Fruit fly (Drosophila melanogaster) whole organism, embryonic: Measurements from ENCODE around the gene CG31675.

Experiments used
- Bteb2 ChIP-seq: fragments of 200-800 bp; sonication (Bioruptor generic); optimal IDR thresholded peaks from 2 replicates; lab custom pipeline; 2016; ENCODE audit warnings: missing biosample characterization, missing genetic modification characterization
- CG10431 ChIP-seq: fragments of 200-800 bp; sonication (Bioruptor generic); optimal IDR thresholded peaks from 3 replicates; lab custom pipeline; 2018; ENCODE audit warnings: missing biosample characterization, mild to moderate bottlenecking, missing genetic modification characterization
- CG12391 ChIP-seq: fragments of 200-800 bp; sonication (Bioruptor generic); optimal IDR thresholded peaks from 3 replicates; lab custom pipeline; 2018; ENCODE audit warnings: missing biosample characterization, mild to moderate bottlenecking, missing genetic modification characterization, moderate library complexity
- CG14441 ChIP-seq: fragments of 200-800 bp; sonication (Bioruptor generic); IDR thresholded peaks from 2 replicates; pipeline ENCODE4 v1.3.6; 2022; ENCODE audit warnings: missing biosample characterization, missing genetic modification characterization
- CG15479 ChIP-seq: fragments of 200-800 bp; sonication (Bioruptor generic); optimal IDR thresholded peaks from 3 replicates; lab custom pipeline; 2019; ENCODE audit warnings: missing biosample characterization, mild to moderate bottlenecking, missing genetic modification characterization, moderate library complexity
- CG16779 ChIP-seq: fragments of 200-800 bp; sonication (Bioruptor generic); IDR thresholded peaks from 2 replicates; pipeline ENCODE4 v1.3.6; 2022; ENCODE audit warnings: missing biosample characterization, missing genetic modification characterization
- CG17186 ChIP-seq: fragments of 200-800 bp; sonication (Bioruptor generic); optimal IDR thresholded peaks from 3 replicates; lab custom pipeline; 2017; ENCODE audit warnings: missing biosample characterization, missing genetic modification reagents, missing genetic modification characterization
- CG18619 ChIP-seq: fragments of 200-800 bp; sonication (Bioruptor generic); optimal IDR thresholded peaks from 3 replicates; lab custom pipeline; 2017; ENCODE audit warnings: missing biosample characterization, mild to moderate bottlenecking, missing genetic modification characterization
- CG2120 ChIP-seq: fragments of 200-800 bp; sonication (Bioruptor generic); optimal IDR thresholded peaks from 3 replicates; lab custom pipeline; 2016; ENCODE audit warnings: missing biosample characterization, missing genetic modification characterization
- CG2129 ChIP-seq: fragments of 200-800 bp; sonication (Bioruptor generic); IDR thresholded peaks from 2 replicates; pipeline ENCODE4 v1.3.6; 2022; ENCODE audit warnings: missing biosample characterization, missing genetic modification characterization; ENCODE audit not compliant: partially characterized antibody
- CG31224 ChIP-seq: fragments of 200-800 bp; sonication (Bioruptor generic); IDR thresholded peaks from 2 replicates; pipeline ENCODE4 v1.3.6; 2022; ENCODE audit warnings: missing biosample characterization, missing genetic modification characterization
- CG3407 ChIP-seq: fragments of 200-800 bp; sonication (Bioruptor generic); optimal IDR thresholded peaks from 2 replicates; lab custom pipeline; 2018; ENCODE audit warnings: missing biosample characterization, mild to moderate bottlenecking, missing genetic modification characterization
- CG3995 ChIP-seq: fragments of 200-800 bp; sonication (Bioruptor generic); optimal IDR thresholded peaks from 3 replicates; lab custom pipeline; 2016; ENCODE audit warnings: missing biosample characterization, missing genetic modification characterization
- CG4424 ChIP-seq: fragments of 200-800 bp; sonication (Bioruptor generic); optimal IDR thresholded peaks from 3 replicates; lab custom pipeline; 2016; ENCODE audit warnings: missing biosample characterization, missing genetic modification characterization
- CG7372 ChIP-seq: fragments of 200-800 bp; sonication (Bioruptor generic); IDR thresholded peaks from 2 replicates; pipeline ENCODE4 v1.3.6; 2022; ENCODE audit warnings: missing biosample characterization, missing genetic modification characterization
- CG8478 ChIP-seq: fragments of >200 bp; optimal IDR thresholded peaks from 2 replicates; lab custom pipeline; 2018
- CG9727 ChIP-seq: fragments of 200-800 bp; sonication (Bioruptor generic); optimal IDR thresholded peaks from 3 replicates; lab custom pipeline; 2017; ENCODE audit warnings: missing biosample characterization, mild to moderate bottlenecking, missing genetic modification characterization
- Dad ChIP-seq: fragments of 200-800 bp; sonication (Bioruptor generic); optimal IDR thresholded peaks from 3 replicates; lab custom pipeline; 2016; ENCODE audit warnings: missing biosample characterization, missing genetic modification characterization
- Fer2 ChIP-seq: fragments of 200-800 bp; sonication (Bioruptor generic); optimal IDR thresholded peaks from 2 replicates; lab custom pipeline; 2018; ENCODE audit warnings: missing biosample characterization, mild to moderate bottlenecking, missing genetic modification characterization, moderate library complexity
- H15 ChIP-seq: fragments of 200-800 bp; sonication (Bioruptor generic); IDR thresholded peaks from 3 replicates; pipeline ENCODE4 v1.3.6; 2022; ENCODE audit warnings: missing biosample characterization, missing genetic modification characterization
- HLH4C ChIP-seq: fragments of 200-800 bp; sonication (Bioruptor generic); IDR thresholded peaks from 3 replicates; pipeline ENCODE4 v1.3.6; 2022; ENCODE audit warnings: missing biosample characterization, missing genetic modification characterization; ENCODE audit not compliant: partially characterized antibody
- Lhr ChIP-seq: fragments of 200-800 bp; sonication (Bioruptor generic); optimal IDR thresholded peaks from 3 replicates; lab custom pipeline; 2017; ENCODE audit warnings: mild to moderate bottlenecking, missing biosample characterization, missing genetic modification reagents, missing genetic modification characterization
- NC2α ChIP-seq: fragments of 200-800 bp; sonication (Bioruptor generic); optimal IDR thresholded peaks from 2 replicates; lab custom pipeline; 2016; ENCODE audit warnings: missing biosample characterization, missing genetic modification characterization
- NK7.1 ChIP-seq: fragments of 200-800 bp; sonication (Bioruptor generic); optimal IDR thresholded peaks from 3 replicates; lab custom pipeline; 2016; ENCODE audit warnings: missing biosample characterization, missing genetic modification characterization
- Stat92E ChIP-seq, 3 experiments: fragments of >200 bp in 2 of 3; fragments of 200-800 bp in 1 of 3; sonication (Bioruptor generic) in 1 of 3; optimal IDR thresholded peaks; 2 replicates each; lab custom pipeline; 2017 to 2019; ENCODE audit warnings: missing biosample characterization in 3 of 3, missing genetic modification characterization in 3 of 3, mild to moderate bottlenecking in 1 of 3, moderate library complexity in 1 of 3
- Taf1 ChIP-seq: fragments of 200-800 bp; sonication (Bioruptor generic); IDR thresholded peaks from 2 replicates; pipeline ENCODE4 v1.3.6; 2022; ENCODE audit warnings: missing biosample characterization, missing genetic modification characterization
- bbx ChIP-seq: fragments of 200-800 bp; sonication (Bioruptor generic); IDR thresholded peaks from 2 replicates; pipeline ENCODE4 v1.3.6; 2022; ENCODE audit warnings: missing biosample characterization, missing genetic modification characterization; ENCODE audit not compliant: partially characterized antibody
- bsh ChIP-seq, 2 experiments: fragments of 200-800 bp; sonication (Bioruptor generic); optimal IDR thresholded peaks; 2 replicates each; lab custom pipeline; 2017 to 2018; ENCODE audit warnings: mild to moderate bottlenecking in 2 of 2, missing biosample characterization in 2 of 2, missing genetic modification characterization in 2 of 2, moderate library complexity in 1 of 2
- chm ChIP-seq: fragments of 200-800 bp; sonication (Bioruptor generic); IDR thresholded peaks from 2 replicates; pipeline ENCODE4 v1.3.6; 2022; ENCODE audit warnings: missing biosample characterization, missing genetic modification characterization
- danr ChIP-seq: fragments of 200-800 bp; sonication (Bioruptor generic); IDR thresholded peaks from 2 replicates; pipeline ENCODE4 v1.3.6; 2022; ENCODE audit warnings: missing biosample characterization, missing genetic modification characterization
- dm ChIP-seq: fragments of 200-800 bp; sonication (Bioruptor generic); optimal IDR thresholded peaks from 3 replicates; lab custom pipeline; 2016; ENCODE audit warnings: missing biosample characterization, missing genetic modification characterization
- gfzf ChIP-seq: fragments of 200-800 bp; sonication (Bioruptor generic); optimal IDR thresholded peaks from 2 replicates; lab custom pipeline; 2016; ENCODE audit warnings: missing biosample characterization, mild to moderate bottlenecking, missing genetic modification characterization, moderate library complexity
- grn ChIP-seq: fragments of 200-800 bp; sonication (Bioruptor generic); optimal IDR thresholded peaks from 3 replicates; lab custom pipeline; 2017; ENCODE audit warnings: missing biosample characterization, missing genetic modification characterization
- kay ChIP-seq: fragments of 200-800 bp; sonication (Bioruptor generic); optimal IDR thresholded peaks from 2 replicates; lab custom pipeline; 2016; ENCODE audit warnings: missing biosample characterization, missing genetic modification characterization
- mirr ChIP-seq: fragments of 200-800 bp; sonication (Bioruptor generic); optimal IDR thresholded peaks from 3 replicates; lab custom pipeline; 2018; ENCODE audit warnings: missing biosample characterization, mild to moderate bottlenecking, missing genetic modification characterization
- onecut ChIP-seq: fragments of 200-800 bp; sonication (Bioruptor generic); IDR thresholded peaks from 2 replicates; pipeline ENCODE4 v1.3.6; 2022; ENCODE audit warnings: missing biosample characterization, missing genetic modification characterization
- otp ChIP-seq: fragments of 200-800 bp; sonication (Bioruptor generic); IDR thresholded peaks from 3 replicates; pipeline ENCODE4, ENCODE4 v1.3.6; 2022; ENCODE audit warnings: missing biosample characterization, missing genetic modification characterization
- peb ChIP-seq: fragments of 200-800 bp; sonication (Bioruptor generic); IDR thresholded peaks from 2 replicates; pipeline ENCODE4 v1.3.6; 2022; ENCODE audit warnings: missing biosample characterization, missing genetic modification characterization
- prd ChIP-seq, 3 experiments: fragments of >200 bp in 2 of 3; fragments of 200-800 bp in 1 of 3; sonication (Bioruptor generic) in 1 of 3; optimal IDR thresholded peaks in 2 of 3; IDR thresholded peaks in 1 of 3; 2 replicates in 2 of 3; 3 replicates in 1 of 3; pipeline versions ENCODE4 v1.3.6 to Lab custom; 2017 to 2022; ENCODE audit warnings: missing biosample characterization in 1 of 3, missing genetic modification characterization in 1 of 3
- ranshi ChIP-seq: fragments of 200-800 bp; sonication (Bioruptor generic); IDR thresholded peaks from 2 replicates; pipeline ENCODE4 v1.3.6; 2022; ENCODE audit warnings: missing biosample characterization, missing genetic modification characterization
- repo ChIP-seq: fragments of 200-800 bp; sonication (Bioruptor generic); optimal IDR thresholded peaks from 2 replicates; lab custom pipeline; 2016; ENCODE audit warnings: missing biosample characterization, missing genetic modification characterization
- sc ChIP-seq, 3 experiments: fragments of >200 bp in 2 of 3; fragments of 200-800 bp in 1 of 3; sonication (Bioruptor generic) in 1 of 3; optimal IDR thresholded peaks; 2 replicates in 2 of 3; 3 replicates in 1 of 3; lab custom pipeline; 2017; ENCODE audit warnings: mild to moderate bottlenecking in 1 of 3, missing biosample characterization in 1 of 3, missing genetic modification characterization in 1 of 3, missing genetic modification reagents in 1 of 3
- sens-2 ChIP-seq: fragments of 200-800 bp; sonication (Bioruptor generic); IDR thresholded peaks from 2 replicates; pipeline ENCODE4 v1.3.6; 2022; ENCODE audit warnings: missing biosample characterization, missing genetic modification characterization
- sim ChIP-seq: fragments of 200-800 bp; sonication (Bioruptor generic); IDR thresholded peaks from 2 replicates; pipeline ENCODE4 v1.3.6; 2022; ENCODE audit warnings: missing biosample characterization, missing genetic modification characterization
- so ChIP-seq: fragments of 200-800 bp; sonication (Bioruptor generic); IDR thresholded peaks from 3 replicates; pipeline ENCODE4 v1.3.6; 2022; ENCODE audit warnings: missing biosample characterization, missing genetic modification characterization
- stc ChIP-seq: fragments of 200-800 bp; sonication (Bioruptor generic); IDR thresholded peaks from 2 replicates; pipeline ENCODE4 v1.3.6; 2022; ENCODE audit warnings: missing biosample characterization, missing genetic modification characterization
- trh ChIP-seq: fragments of 200-800 bp; sonication (Bioruptor generic); optimal IDR thresholded peaks from 2 replicates; lab custom pipeline; 2016; ENCODE audit warnings: missing biosample characterization, missing genetic modification characterization
- zf30C ChIP-seq: fragments of 200-800 bp; sonication (Bioruptor generic); optimal IDR thresholded peaks from 3 replicates; lab custom pipeline; 2018; ENCODE audit warnings: missing biosample characterization, mild to moderate bottlenecking, missing genetic modification characterization

CG31675 gene

dm6 chr2L:20917235-20918055 is 49.9 kb downstream of the CG31675 start (continued):
- TF ChIP-seq sc (optimal IDR thresholded peaks at IDR 0.05; lab: Kevin White, UChicago) = no peak
- peak; percentile 48 for TF ChIP-seq sc (GFP tag; optimal IDR thresholded peaks at IDR 0.05; lab: Kevin White, UChicago)
- no peak for TF ChIP-seq bbx (GFP tag; lab: Robert Waterston, UW)
- peak; percentile 80 for TF ChIP-seq CG9727
- TF ChIP-seq CG8478 (lab: Kevin White, UChicago) = no peak
- TF ChIP-seq CG3407 = no peak
- peak; percentile 58 for TF ChIP-seq CG3995 (GFP tag; lab: Kevin White, UChicago)
- TF ChIP-seq H15 (GFP tag; lab: Robert Waterston, UW) = peak; percentile 67; the same call in 2 of the 3 replicates
- TF ChIP-seq stc (GFP tag; lab: Robert Waterston, UW) = peak; percentile 90
- TF ChIP-seq CG16779 (GFP tag; lab: Robert Waterston, UW) = peak; percentile 43; the same call in 1 of the 2 replicates
- TF ChIP-seq chm (GFP tag; lab: Robert Waterston, UW) = peak; percentile 55; the same call in 1 of the 2 replicates
- TF ChIP-seq CG7372 (GFP tag; lab: Robert Waterston, UW) = peak; percentile 87
- no peak for TF ChIP-seq Bteb2 (GFP tag; lab: Kevin White, UChicago)
- TF ChIP-seq grn (GFP tag; lab: Kevin White, UChicago) = no peak
- peak; percentile 95 for TF ChIP-seq CG4424
- TF ChIP-seq NK7.1 (GFP tag; lab: Kevin White, UChicago) = no peak
- peak; percentile 15 for TF ChIP-seq Lhr (GFP tag; lab: Kevin White, UChicago)
- no peak for TF ChIP-seq NC2α
- TF ChIP-seq CG31224 (GFP tag; lab: Robert Waterston, UW) = peak; percentile 89
- peak; percentile 75 for TF ChIP-seq mirr (GFP tag; lab: Kevin White, UChicago)
- TF ChIP-seq Dad (GFP tag; lab: Kevin White, UChicago) = no peak
- peak; percentile 79; the same call in 1 of the 2 replicates for TF ChIP-seq onecut (GFP tag; lab: Robert Waterston, UW)
- TF ChIP-seq CG2120 = peak; percentile 39
- TF ChIP-seq Taf1 (GFP tag; lab: Robert Waterston, UW) = peak; percentile 50; the same call in 1 of the 2 replicates
- TF ChIP-seq prd (optimal IDR thresholded peaks at IDR 0.05; lab: Kevin White, UChicago) = no peak
- TF ChIP-seq prd (GFP tag; IDR thresholded peaks at IDR 0.05; lab: Robert Waterston, UW) = peak; percentile 90; the same call in 2 of the 3 replicates
- peak in 1 of 3 experiments; percentile 40 for TF ChIP-seq Stat92E (GFP tag; optimal IDR thresholded peaks at IDR 0.05; lab: Kevin White, UChicago)
- no peak for TF ChIP-seq trh (GFP tag; lab: Kevin White, UChicago)
- no peak for TF ChIP-seq zf30C (GFP tag; lab: Kevin White, UChicago)
- TF ChIP-seq dm = no peak
- TF ChIP-seq peb (GFP tag; lab: Robert Waterston, UW) = peak; percentile 57; the same call in 1 of the 2 replicates
- no peak for TF ChIP-seq otp (GFP tag; lab: Robert Waterston, UW)
- peak; percentile 82 for TF ChIP-seq kay (GFP tag; lab: Kevin White, UChicago)
- peak; percentile 5 for TF ChIP-seq repo
- peak; percentile 24 to 71 for TF ChIP-seq bsh (GFP tag; optimal IDR thresholded peaks at IDR 0.05; lab: Kevin White, UChicago)
- TF ChIP-seq CG10431 (GFP tag; lab: Kevin White, UChicago) = peak; percentile 18
- peak; percentile 76 for TF ChIP-seq danr (GFP tag; lab: Robert Waterston, UW)
- peak; percentile 89 for TF ChIP-seq CG14441 (GFP tag; lab: Robert Waterston, UW)
- TF ChIP-seq Fer2 (tag; lab: Kevin White, UChicago) = peak; percentile 91
- TF ChIP-seq CG15479 (GFP tag; lab: Kevin White, UChicago) = no peak
- no peak for TF ChIP-seq sens-2 (GFP tag; lab: Robert Waterston, UW)
- 0 out of 2 replicates have a peak, but pooled peaks have one; percentile 46 for TF ChIP-seq sim (GFP tag; lab: Robert Waterston, UW)
- TF ChIP-seq CG17186 = peak; percentile 81
- peak; percentile 67 for TF ChIP-seq CG18619 (GFP tag; lab: Kevin White, UChicago)
- TF ChIP-seq HLH4C (GFP tag; lab: Robert Waterston, UW) = no peak
- TF ChIP-seq CG2129 (GFP tag; lab: Robert Waterston, UW) = no peak
- peak; percentile 88 for TF ChIP-seq ranshi
- peak; percentile 73 for TF ChIP-seq CG12391 (tag; lab: Kevin White, UChicago)
- TF ChIP-seq gfzf (GFP tag; lab: Kevin White, UChicago) = no peak
- TF ChIP-seq so = peak; percentile 54; the same call in 2 of the 3 replicates
